Fruit fly (Drosophila melanogaster) whole organism, wandering third instar larva: ENCODE results near the gene rho-6.
A peak's percentile ranks its signal among the peaks of the same experiment; 100 is the strongest.

Experiments
- CrebA ChIP-seq: fragments of 200-800 bp; sonication (Bioruptor generic); optimal IDR thresholded peaks from 2 replicates; lab custom pipeline; 2016; ENCODE audit warnings: missing biosample characterization, mild to moderate bottlenecking, missing genetic modification characterization, borderline replicate concordance
- GATAd ChIP-seq: sonication (Bioruptor generic); optimal IDR thresholded peaks from 2 replicates; lab custom pipeline; 2016; ENCODE audit warnings: missing biosample characterization, missing genetic modification characterization
- Hr83 ChIP-seq: fragments of 200-300 bp; sonication (Bioruptor generic); optimal IDR thresholded peaks from 2 replicates; lab custom pipeline; 2016; ENCODE audit warnings: missing biosample characterization, mild to moderate bottlenecking, missing genetic modification characterization, moderate library complexity; ENCODE audit not compliant: poor library complexity, severe bottlenecking
- Jra ChIP-seq: sonication (Bioruptor generic); optimal IDR thresholded peaks from 2 replicates; lab custom pipeline; 2016; ENCODE audit warnings: missing biosample characterization, missing genetic modification characterization
- Mio ChIP-seq: sonication (Bioruptor generic); optimal IDR thresholded peaks from 2 replicates; lab custom pipeline; 2016; ENCODE audit warnings: missing biosample characterization, missing genetic modification characterization
- Vsx2 ChIP-seq: fragments of 200-300, 225-300 bp; sonication (Bioruptor generic); optimal IDR thresholded peaks from 2 replicates; lab custom pipeline; 2018; ENCODE audit warnings: missing biosample characterization, missing genetic modification characterization; ENCODE audit not compliant: partially characterized antibody
- h ChIP-seq: fragments of 200-800 bp; sonication (Bioruptor generic); optimal IDR thresholded peaks from 3 replicates; lab custom pipeline; 2016; ENCODE audit warnings: missing biosample characterization, mild to moderate bottlenecking, missing genetic modification characterization
- pan ChIP-seq: fragments of >200 bp; optimal IDR thresholded peaks from 2 replicates; lab custom pipeline; 2017
- woc ChIP-seq: sonication (Bioruptor generic); optimal IDR thresholded peaks from 2 replicates; lab custom pipeline; 2016; ENCODE audit warnings: missing biosample characterization, mild to moderate bottlenecking, missing genetic modification characterization

DNA sequence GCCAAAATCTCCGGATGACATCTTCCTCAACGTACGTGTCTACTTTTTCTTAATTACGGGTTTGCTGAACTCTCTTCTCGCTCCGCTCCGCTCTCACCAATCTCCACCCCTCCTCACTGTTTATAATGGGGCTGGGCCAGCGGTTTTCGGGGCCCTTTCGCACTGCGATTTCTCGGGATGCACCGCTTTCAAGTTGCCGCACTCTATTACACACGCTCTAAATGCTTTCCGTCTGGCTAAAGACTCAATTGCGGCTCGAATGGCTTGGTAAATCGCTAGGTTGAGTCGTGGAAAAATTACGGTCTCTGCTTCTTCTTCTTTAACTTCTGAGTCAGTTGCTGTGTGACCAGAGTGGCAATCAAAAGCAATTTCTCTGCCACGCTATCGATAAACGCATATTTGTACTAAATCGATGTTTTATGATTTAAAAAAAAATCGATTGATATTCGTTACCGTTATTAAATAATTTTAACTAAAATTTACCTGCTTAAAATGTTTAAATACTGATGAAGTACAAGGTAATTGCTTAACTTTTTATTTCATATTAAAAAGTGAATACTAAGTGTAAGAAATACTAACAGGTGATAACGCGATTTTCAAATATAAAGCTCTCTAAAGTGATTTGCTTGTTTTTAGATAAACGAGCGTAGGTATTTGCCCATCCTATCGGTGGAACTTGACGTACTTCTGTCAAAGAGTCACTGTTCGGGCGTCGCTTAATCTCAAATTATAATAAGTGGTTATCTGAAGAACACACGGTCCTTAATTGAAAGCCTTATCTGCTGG lies 24.2 kb downstream of the rho-6 start, which contains the start of the genes Rab6 and Phae1:
- TF ChIP-seq GATAd (GFP tag; lab: Kevin White, UChicago): no peak
- peak; percentile 46 for TF ChIP-seq Jra (GFP tag; lab: Kevin White, UChicago)
- TF ChIP-seq pan (lab: Kevin White, UChicago): no peak
- no peak for TF ChIP-seq Vsx2
- TF ChIP-seq h (GFP tag; lab: Kevin White, UChicago): peak; percentile 34
- no peak for TF ChIP-seq CrebA (GFP tag; lab: Kevin White, UChicago)
- TF ChIP-seq Hr83 (GFP tag; lab: Kevin White, UChicago): no peak
- TF ChIP-seq woc (GFP tag; lab: Kevin White, UChicago): no peak
- no peak for TF ChIP-seq Mio (GFP tag; lab: Kevin White, UChicago)
